Fruit fly (Drosophila melanogaster) whole organism, embryonic: ENCODE results near the gene TotZ.

Experiments
- Atf3 ChIP-seq: fragments of 200-800 bp; sonication (Bioruptor generic); optimal IDR thresholded peaks from 3 replicates; lab custom pipeline; 2016; ENCODE audit warnings: missing biosample characterization, missing genetic modification characterization
- Awh ChIP-seq: fragments of 200-800 bp; sonication (Bioruptor generic); IDR thresholded peaks from 2 replicates; pipeline ENCODE4, ENCODE4 v1.3.6; 2022; ENCODE audit warnings: missing biosample characterization, missing genetic modification characterization
- CG10274 ChIP-seq: fragments of 200-800 bp; sonication (Bioruptor generic); optimal IDR thresholded peaks from 3 replicates; lab custom pipeline; 2017; ENCODE audit warnings: missing biosample characterization, mild to moderate bottlenecking, missing genetic modification characterization
- CG10654 ChIP-seq: fragments of 200-800 bp; sonication (Bioruptor generic); optimal IDR thresholded peaks from 2 replicates; lab custom pipeline; 2016; ENCODE audit warnings: missing biosample characterization, missing genetic modification characterization
- CG11695 ChIP-seq: fragments of 200-800 bp; sonication (Bioruptor generic); IDR thresholded peaks from 3 replicates; pipeline ENCODE4 v1.3.6; 2022; ENCODE audit warnings: missing biosample characterization, missing genetic modification characterization
- CG13123 ChIP-seq: fragments of 200-800 bp; sonication (Bioruptor generic); optimal IDR thresholded peaks from 2 replicates; lab custom pipeline; 2016; ENCODE audit warnings: missing biosample characterization, missing genetic modification characterization
- CG14014 ChIP-seq: fragments of 200-800 bp; sonication (Bioruptor generic); IDR thresholded peaks from 2 replicates; pipeline ENCODE4 v1.3.6; 2022; ENCODE audit warnings: missing biosample characterization, missing genetic modification characterization
- CG14710 ChIP-seq: fragments of 200-800 bp; sonication (Bioruptor generic); optimal IDR thresholded peaks from 3 replicates; lab custom pipeline; 2019; ENCODE audit warnings: missing biosample characterization, mild to moderate bottlenecking, missing genetic modification characterization, moderate library complexity
- CG15479 ChIP-seq: fragments of 200-800 bp; sonication (Bioruptor generic); optimal IDR thresholded peaks from 3 replicates; lab custom pipeline; 2019; ENCODE audit warnings: missing biosample characterization, mild to moderate bottlenecking, missing genetic modification characterization, moderate library complexity
- CG15696 ChIP-seq: fragments of 200-800 bp; sonication (Bioruptor generic); optimal IDR thresholded peaks from 2 replicates; lab custom pipeline; 2019; ENCODE audit warnings: missing biosample characterization, mild to moderate bottlenecking, missing genetic modification characterization, moderate library complexity
- CG1602 ChIP-seq: fragments of 200-800 bp; sonication (Bioruptor generic); optimal IDR thresholded peaks from 3 replicates; lab custom pipeline; 2016; ENCODE audit warnings: missing biosample characterization, missing genetic modification characterization
- CG17802 ChIP-seq: fragments of 200-800 bp; sonication (Bioruptor generic); optimal IDR thresholded peaks from 2 replicates; lab custom pipeline; 2018; ENCODE audit warnings: missing biosample characterization, mild to moderate bottlenecking, missing genetic modification characterization, moderate library complexity
- CG33213 ChIP-seq: fragments of 200-800 bp; sonication (Bioruptor generic); optimal IDR thresholded peaks from 3 replicates; lab custom pipeline; 2016; ENCODE audit warnings: missing biosample characterization, missing genetic modification characterization
- CG3726 ChIP-seq: fragments of 200-800 bp; sonication (Bioruptor generic); IDR thresholded peaks from 3 replicates; pipeline ENCODE4, ENCODE4 v1.3.6; 2022; ENCODE audit warnings: missing biosample characterization, missing genetic modification characterization
- CG6254 ChIP-seq: fragments of 200-800 bp; sonication (Bioruptor generic); optimal IDR thresholded peaks from 3 replicates; lab custom pipeline; 2017; ENCODE audit warnings: mild to moderate bottlenecking, missing biosample characterization, missing genetic modification reagents, missing genetic modification characterization
- CG7357 ChIP-seq: fragments of 200-800 bp; sonication (Bioruptor generic); IDR thresholded peaks from 3 replicates; pipeline ENCODE4 v1.3.6; 2022; ENCODE audit warnings: missing biosample characterization, missing genetic modification characterization
- CG7745 ChIP-seq: fragments of 200-800 bp; sonication (Bioruptor generic); optimal IDR thresholded peaks from 2 replicates; lab custom pipeline; 2018; ENCODE audit warnings: missing biosample characterization, mild to moderate bottlenecking, missing genetic modification characterization, moderate library complexity
- CG8281 ChIP-seq: fragments of 200-800 bp; sonication (Bioruptor generic); optimal IDR thresholded peaks from 2 replicates; lab custom pipeline; 2018; ENCODE audit warnings: missing biosample characterization, mild to moderate bottlenecking, missing genetic modification characterization, moderate library complexity
- CkIIα-i1 ChIP-seq: fragments of 200-800 bp; sonication (Bioruptor generic); IDR thresholded peaks from 2 replicates; pipeline ENCODE4 v1.3.6; 2022; ENCODE audit warnings: missing biosample characterization, missing genetic modification characterization
- Dip2 ChIP-seq: fragments of 200-800 bp; sonication (Bioruptor generic); IDR thresholded peaks from 2 replicates; pipeline ENCODE4 v1.3.6; 2022; ENCODE audit warnings: missing biosample characterization, missing genetic modification characterization
- E2f2 ChIP-seq: fragments of 200-800 bp; sonication (Bioruptor generic); IDR thresholded peaks from 2 replicates; pipeline ENCODE4 v1.3.6; 2022; ENCODE audit warnings: missing biosample characterization, missing genetic modification characterization
- Ets65A ChIP-seq: fragments of 200-800 bp; sonication (Bioruptor generic); peaks from one replicate; lab custom pipeline; 2016; ENCODE audit warnings: missing biosample characterization, missing genetic modification characterization
- Fer3 ChIP-seq: fragments of 200-800 bp; sonication (Bioruptor generic); optimal IDR thresholded peaks from 2 replicates; lab custom pipeline; 2018; ENCODE audit warnings: missing biosample characterization, mild to moderate bottlenecking, missing genetic modification characterization, moderate library complexity
- Hand ChIP-seq: fragments of 200-800 bp; sonication (Bioruptor generic); optimal IDR thresholded peaks from 2 replicates; lab custom pipeline; 2017; ENCODE audit warnings: mild to moderate bottlenecking, missing biosample characterization, missing genetic modification reagents, missing genetic modification characterization
- Hr51 ChIP-seq, 2 experiments: fragments of 200-800 bp; sonication (Bioruptor generic); optimal IDR thresholded peaks; 2 replicates in 1 of 2; 3 replicates in 1 of 2; lab custom pipeline; 2016 to 2018; ENCODE audit warnings: missing biosample characterization in 2 of 2, missing genetic modification characterization in 2 of 2, mild to moderate bottlenecking in 1 of 2, moderate library complexity in 1 of 2
- Lpt ChIP-seq: fragments of >200 bp; optimal IDR thresholded peaks from 2 replicates; lab custom pipeline; 2018; ENCODE audit warnings: missing biosample characterization, missing genetic modification characterization
- Mrtf ChIP-seq: fragments of 200-800 bp; sonication (Bioruptor generic); IDR thresholded peaks from 3 replicates; pipeline ENCODE4 v1.3.6; 2022; ENCODE audit warnings: missing biosample characterization, missing genetic modification characterization
- NK7.1 ChIP-seq: fragments of 200-800 bp; sonication (Bioruptor generic); optimal IDR thresholded peaks from 3 replicates; lab custom pipeline; 2016; ENCODE audit warnings: missing biosample characterization, missing genetic modification characterization
- Oli ChIP-seq: fragments of 200-800 bp; sonication (Bioruptor generic); optimal IDR thresholded peaks from 2 replicates; lab custom pipeline; 2018; ENCODE audit warnings: missing biosample characterization, mild to moderate bottlenecking, missing genetic modification characterization, moderate library complexity
- Trl ChIP-seq, 3 experiments: fragments of >200 bp in 2 of 3; fragments of 200-800 bp in 1 of 3; sonication (Bioruptor generic) in 1 of 3; optimal IDR thresholded peaks; 2 replicates in 1 of 3; 3 replicates in 2 of 3; lab custom pipeline; 2016 to 2017; ENCODE audit warnings: missing biosample characterization in 1 of 3, missing genetic modification characterization in 1 of 3
- ara ChIP-seq: fragments of 200-800 bp; sonication (Bioruptor generic); IDR thresholded peaks from 2 replicates; pipeline ENCODE4 v1.3.6; 2022; ENCODE audit warnings: missing biosample characterization, missing genetic modification characterization
- az2 ChIP-seq: fragments of 200-800 bp; sonication (Bioruptor generic); optimal IDR thresholded peaks from 3 replicates; lab custom pipeline; 2016; ENCODE audit warnings: missing biosample characterization, missing genetic modification characterization
- bbx ChIP-seq: fragments of 200-800 bp; sonication (Bioruptor generic); IDR thresholded peaks from 2 replicates; pipeline ENCODE4 v1.3.6; 2022; ENCODE audit warnings: missing biosample characterization, missing genetic modification characterization; ENCODE audit not compliant: partially characterized antibody
- bcd ChIP-seq: fragments of 200-800 bp; sonication (Bioruptor generic); optimal IDR thresholded peaks from 2 replicates; lab custom pipeline; 2017; ENCODE audit warnings: missing biosample characterization, mild to moderate bottlenecking, missing genetic modification characterization
- chinmo ChIP-seq: fragments of 200-800 bp; sonication (Bioruptor generic); IDR thresholded peaks from 4 replicates; pipeline ENCODE4 v1.3.6; 2022; ENCODE audit warnings: missing biosample characterization, missing genetic modification characterization; ENCODE audit not compliant: partially characterized antibody
- cwo ChIP-seq: fragments of 200-800 bp; sonication (Bioruptor generic); optimal IDR thresholded peaks from 3 replicates; lab custom pipeline; 2017; ENCODE audit warnings: missing biosample characterization, missing genetic modification characterization, mild to moderate bottlenecking, moderate library complexity, missing genetic modification reagents
- dpn ChIP-seq, 2 experiments: fragments of 200-800 bp; sonication (Bioruptor generic); optimal IDR thresholded peaks; 3 replicates each; lab custom pipeline; 2016; ENCODE audit warnings: missing biosample characterization in 2 of 2, missing genetic modification characterization in 2 of 2
- gcm ChIP-seq: fragments of 200-800 bp; sonication (Bioruptor generic); optimal IDR thresholded peaks from 2 replicates; lab custom pipeline; 2019; ENCODE audit warnings: missing biosample characterization, mild to moderate bottlenecking, missing genetic modification characterization, moderate library complexity
- jumu ChIP-seq: fragments of 200-800 bp; sonication (Bioruptor generic); optimal IDR thresholded peaks from 3 replicates; lab custom pipeline; 2016; ENCODE audit warnings: missing biosample characterization, missing genetic modification characterization
- ken ChIP-seq: fragments of 200-800 bp; sonication (Bioruptor generic); IDR thresholded peaks from 3 replicates; pipeline ENCODE4 v1.3.6; 2022; ENCODE audit warnings: missing biosample characterization, missing genetic modification characterization
- onecut ChIP-seq: fragments of 200-800 bp; sonication (Bioruptor generic); IDR thresholded peaks from 2 replicates; pipeline ENCODE4 v1.3.6; 2022; ENCODE audit warnings: missing biosample characterization, missing genetic modification characterization
- pb ChIP-seq: fragments of 200-800 bp; sonication (Bioruptor generic); optimal IDR thresholded peaks from 3 replicates; lab custom pipeline; 2016; ENCODE audit warnings: missing biosample characterization, missing genetic modification characterization
- prd ChIP-seq, 3 experiments: fragments of >200 bp in 2 of 3; fragments of 200-800 bp in 1 of 3; sonication (Bioruptor generic) in 1 of 3; optimal IDR thresholded peaks in 2 of 3; IDR thresholded peaks in 1 of 3; 2 replicates in 2 of 3; 3 replicates in 1 of 3; pipeline versions ENCODE4 v1.3.6 to Lab custom; 2017 to 2022; ENCODE audit warnings: missing biosample characterization in 1 of 3, missing genetic modification characterization in 1 of 3
- pros ChIP-seq: fragments of 200-800 bp; sonication (Bioruptor generic); optimal IDR thresholded peaks from 3 replicates; lab custom pipeline; 2019; ENCODE audit warnings: missing biosample characterization, mild to moderate bottlenecking, missing genetic modification characterization, moderate library complexity
- ranshi ChIP-seq: fragments of 200-800 bp; sonication (Bioruptor generic); IDR thresholded peaks from 2 replicates; pipeline ENCODE4 v1.3.6; 2022; ENCODE audit warnings: missing biosample characterization, missing genetic modification characterization
- sens ChIP-seq: fragments of 200-800 bp; sonication (Bioruptor generic); peaks from one replicate; lab custom pipeline; 2016; ENCODE audit warnings: missing biosample characterization, missing genetic modification characterization
- seq ChIP-seq: fragments of 200-800 bp; sonication (Bioruptor generic); IDR thresholded peaks from 2 replicates; pipeline ENCODE4 v1.3.6; 2022; ENCODE audit warnings: missing biosample characterization, missing genetic modification characterization
- tll ChIP-seq, 2 experiments: fragments of 200-800 bp in 1 of 2; fragments of >200 bp in 1 of 2; sonication (Bioruptor generic) in 1 of 2; optimal IDR thresholded peaks; 2 replicates each; lab custom pipeline; 2017 to 2019; ENCODE audit warnings: missing biosample characterization in 2 of 2, missing genetic modification characterization in 2 of 2, mild to moderate bottlenecking in 1 of 2, moderate library complexity in 1 of 2
- tna ChIP-seq: fragments of 200-800 bp; sonication (Bioruptor generic); IDR thresholded peaks from 2 replicates; pipeline ENCODE4 v1.3.6; 2022; ENCODE audit warnings: missing biosample characterization, missing genetic modification characterization; ENCODE audit not compliant: partially characterized antibody

Gene TotZ

DNA sequence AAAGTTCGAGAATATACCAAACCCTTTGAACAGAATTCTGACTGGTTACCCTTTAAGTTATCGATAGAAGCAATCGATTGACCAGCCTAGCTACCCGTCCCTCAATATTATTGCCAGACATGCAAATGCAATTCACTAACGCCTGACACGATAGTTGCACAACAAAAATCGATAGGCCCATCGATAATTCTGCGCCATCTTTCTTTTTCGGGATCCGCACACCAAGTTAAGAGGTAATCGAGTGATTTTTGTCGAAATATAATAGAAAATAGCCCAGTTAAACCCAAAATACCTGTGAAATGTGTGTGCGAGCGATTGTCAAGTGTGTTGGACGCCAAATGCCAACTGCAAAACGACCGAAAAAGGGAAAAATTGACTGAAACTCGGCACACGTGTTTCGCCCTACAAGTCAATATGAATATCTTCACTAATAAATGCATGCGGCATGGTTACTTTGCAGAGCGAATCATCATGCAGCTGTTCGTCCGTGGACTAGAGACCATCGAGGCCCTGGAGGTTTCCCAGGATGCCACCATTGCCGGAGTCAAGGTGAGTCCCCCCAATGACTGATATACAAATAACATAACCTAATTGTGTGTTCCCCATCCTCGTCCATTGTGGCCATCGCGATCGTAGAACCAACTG is 27.0 kb upstream of the TotZ start, which contains the start of gene RpS30 (continued):
- no peak for TF ChIP-seq Lpt (GFP tag; lab: Kevin White, UChicago)
- no peak for TF ChIP-seq Atf3 (GFP tag; lab: Kevin White, UChicago)
- TF ChIP-seq CG14014 (GFP tag; lab: Robert Waterston, UW): no peak
- peak; percentile 65 for TF ChIP-seq sens (GFP tag; lab: Kevin White, UChicago)
- TF ChIP-seq Hr51 (GFP tag; optimal IDR thresholded peaks at IDR 0.05; lab: Kevin White, UChicago): peak in 1 of 2 experiments; percentile 33
- peak; percentile 80 for TF ChIP-seq CG14710 (tag; lab: Kevin White, UChicago)
- peak; percentile 27 for TF ChIP-seq Fer3 (tag; lab: Kevin White, UChicago)
- TF ChIP-seq onecut (GFP tag; lab: Robert Waterston, UW): peak; percentile 69
- no peak for TF ChIP-seq CG13123
- peak in 1 of 2 experiments; percentile 31 for TF ChIP-seq tll (GFP tag; optimal IDR thresholded peaks at IDR 0.05; lab: Kevin White, UChicago)
- no peak for TF ChIP-seq pros (GFP tag; lab: Kevin White, UChicago)
- no peak for TF ChIP-seq seq (GFP tag; lab: Robert Waterston, UW)
- TF ChIP-seq Oli (tag; lab: Kevin White, UChicago): no peak
- no peak for TF ChIP-seq gcm (GFP tag; lab: Kevin White, UChicago)
- peak; percentile 81 for TF ChIP-seq CG8281 (tag; lab: Kevin White, UChicago)
- TF ChIP-seq CG17802 (tag; lab: Kevin White, UChicago): no peak
- TF ChIP-seq bbx (GFP tag; lab: Robert Waterston, UW): peak; percentile 98
- TF ChIP-seq az2 (GFP tag; lab: Kevin White, UChicago): no peak
- peak; percentile 89 for TF ChIP-seq CG15479 (GFP tag; lab: Kevin White, UChicago)
- TF ChIP-seq CG10654 (GFP tag; lab: Kevin White, UChicago): no peak
- TF ChIP-seq CG1602 (GFP tag; lab: Kevin White, UChicago): no peak
- TF ChIP-seq CG7745 (tag; lab: Kevin White, UChicago): no peak
- TF ChIP-seq CG7357 (GFP tag; lab: Robert Waterston, UW): no peak
- no peak for TF ChIP-seq CkIIα-i1 (GFP tag; lab: Robert Waterston, UW)
- no peak for TF ChIP-seq ken (GFP tag; lab: Robert Waterston, UW)
- TF ChIP-seq Mrtf (GFP tag; lab: Robert Waterston, UW): no peak
- TF ChIP-seq dpn (GFP tag; optimal IDR thresholded peaks at IDR 0.05; lab: Kevin White, UChicago): peak; percentile 29 to 46
- TF ChIP-seq bcd (GFP tag; lab: Kevin White, UChicago): peak; percentile 42
- no peak for TF ChIP-seq cwo (GFP tag; lab: Kevin White, UChicago)
- TF ChIP-seq tna: peak; percentile 95
- TF ChIP-seq CG33213 (GFP tag; lab: Kevin White, UChicago): peak; percentile 75
- TF ChIP-seq CG10274 (GFP tag; lab: Kevin White, UChicago): no peak
- TF ChIP-seq CG6254 (GFP tag; lab: Kevin White, UChicago): no peak
- TF ChIP-seq chinmo (GFP tag; lab: Robert Waterston, UW): peak; percentile 94
- TF ChIP-seq Hand: no peak
- TF ChIP-seq Trl (optimal IDR thresholded peaks at IDR 0.05; lab: Kevin White, UChicago): no peak
- peak; percentile 48 for TF ChIP-seq Trl (GFP tag; optimal IDR thresholded peaks at IDR 0.05; lab: Kevin White, UChicago)
- TF ChIP-seq NK7.1 (GFP tag; lab: Kevin White, UChicago): no peak
- no peak for TF ChIP-seq CG3726 (GFP tag; lab: Robert Waterston, UW)
- peak; percentile 93 for TF ChIP-seq Ets65A
- TF ChIP-seq pb (GFP tag; lab: Kevin White, UChicago): peak; percentile 16
- TF ChIP-seq prd (optimal IDR thresholded peaks at IDR 0.05; lab: Kevin White, UChicago): no peak
- TF ChIP-seq prd (GFP tag; IDR thresholded peaks at IDR 0.05; lab: Robert Waterston, UW): 0 out of 3 replicates have a peak, but pooled peaks have one; percentile 8
- TF ChIP-seq ranshi: peak; percentile 52; the same call in 1 of the 2 replicates
- TF ChIP-seq E2f2 (GFP tag; lab: Robert Waterston, UW): peak; percentile 61
- no peak for TF ChIP-seq jumu (GFP tag; lab: Kevin White, UChicago)
- no peak for TF ChIP-seq Dip2 (GFP tag; lab: Robert Waterston, UW)
- TF ChIP-seq Awh: no peak
- peak; percentile 44 for TF ChIP-seq CG15696 (tag; lab: Kevin White, UChicago)
- no peak for TF ChIP-seq CG11695 (GFP tag; lab: Robert Waterston, UW)
- no peak for TF ChIP-seq ara
